Worm (Caenorhabditis elegans): ENCODE results near the gene W02C12.2.

W02C12.2 gene

DNA sequence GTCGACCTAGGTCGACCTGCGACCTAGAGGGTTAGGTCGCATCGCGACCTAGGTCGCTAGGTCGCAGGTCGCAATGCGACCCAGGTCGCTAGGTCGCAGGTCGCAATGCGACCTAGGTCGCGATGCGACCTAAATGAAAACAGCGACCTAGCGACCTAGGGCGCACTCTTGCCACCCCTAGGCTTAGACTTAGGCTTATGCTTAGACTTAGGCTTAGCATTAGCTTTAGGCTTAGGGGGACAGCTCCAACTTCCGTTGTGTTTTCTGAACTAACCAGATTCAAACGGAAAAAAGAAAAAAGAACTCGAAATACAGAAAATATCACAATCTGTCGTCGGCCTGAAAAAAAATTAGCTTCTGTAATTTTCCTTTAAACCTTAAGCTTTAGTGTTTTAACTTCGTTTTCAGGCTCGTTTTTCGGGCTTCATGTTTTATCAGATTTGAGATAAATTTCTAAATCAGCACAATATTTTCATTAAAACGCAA lies 6.6 kb upstream of the W02C12.2 start (continued):
- TF ChIP-seq Y56A3A.18 (GFP tag; IDR thresholded peaks at IDR 0.05) (0 out of 2 replicates have a peak, but pooled peaks have one; percentile 73), mcd-1 (GFP tag; IDR thresholded peaks at IDR 0.05) (peak; percentile 45), egl-18 (GFP tag; IDR thresholded peaks at IDR 0.05) (no peak), akir-1 (GFP tag; optimal IDR thresholded peaks at IDR 0.05) (no peak), hmg-20 (GFP tag; IDR thresholded peaks at IDR 0.05) (no peak), madf-8 (GFP tag; conservative IDR thresholded peaks at IDR 0.05) (no peak), ztf-28 (GFP tag; IDR thresholded peaks at IDR 0.05) (peak; percentile 9; the same call in 1 of the 2 replicates), ceh-40 (GFP tag; IDR thresholded peaks at IDR 0.05) (0 out of 2 replicates have a peak, but pooled peaks have one; percentile 45), bed-2 (GFP tag; IDR thresholded peaks at IDR 0.05) (0 out of 2 replicates have a peak, but pooled peaks have one; percentile 10), C06A6.2 (GFP tag; conservative IDR thresholded peaks at IDR 0.05) (no peak), B0336.3 (GFP tag; IDR thresholded peaks at IDR 0.05) (no peak), F55B11.4 (tag; optimal IDR thresholded peaks at IDR 0.05; ENCODE audit: borderline replicate concordance, insufficient read depth) (no peak), snpc-4 (GFP tag; optimal IDR thresholded peaks at IDR 0.05) (no peak), snpc-4 (tag; optimal IDR thresholded peaks at IDR 0.05) (no peak)

DNA sequence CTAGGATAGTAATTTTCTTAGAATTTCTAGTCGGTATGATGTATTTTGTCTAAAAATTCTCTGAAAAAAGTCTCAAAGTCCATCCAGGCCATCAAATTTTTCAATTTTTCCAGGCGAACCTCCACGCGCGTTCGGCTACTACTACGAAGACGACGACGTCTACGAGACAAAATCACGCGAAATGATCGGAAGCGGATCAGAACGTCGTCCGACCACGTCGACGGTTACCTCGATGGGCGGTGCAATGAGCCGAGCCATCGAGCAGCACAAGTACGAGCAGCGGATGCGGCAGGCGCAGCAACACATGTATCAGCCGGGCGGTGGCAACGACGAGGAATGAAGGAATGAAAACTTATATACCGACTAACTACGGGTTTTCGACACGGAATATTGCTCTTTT lies 5.8 kb upstream of the W02C12.2 start:
- TF ChIP-seq mcd-1 (GFP tag; IDR thresholded peaks at IDR 0.05) (0 out of 2 replicates have a peak, but pooled peaks have one; percentile 7), egl-18 (GFP tag; IDR thresholded peaks at IDR 0.05) (0 out of 2 replicates have a peak, but pooled peaks have one; percentile 6), zfh-2 (GFP tag; conservative IDR thresholded peaks at IDR 0.05) (peak; percentile 62), zim-3 (tag; optimal IDR thresholded peaks at IDR 0.05) (no peak), tbp1 (GFP tag; optimal IDR thresholded peaks at IDR 0.05) (no peak)

DNA sequence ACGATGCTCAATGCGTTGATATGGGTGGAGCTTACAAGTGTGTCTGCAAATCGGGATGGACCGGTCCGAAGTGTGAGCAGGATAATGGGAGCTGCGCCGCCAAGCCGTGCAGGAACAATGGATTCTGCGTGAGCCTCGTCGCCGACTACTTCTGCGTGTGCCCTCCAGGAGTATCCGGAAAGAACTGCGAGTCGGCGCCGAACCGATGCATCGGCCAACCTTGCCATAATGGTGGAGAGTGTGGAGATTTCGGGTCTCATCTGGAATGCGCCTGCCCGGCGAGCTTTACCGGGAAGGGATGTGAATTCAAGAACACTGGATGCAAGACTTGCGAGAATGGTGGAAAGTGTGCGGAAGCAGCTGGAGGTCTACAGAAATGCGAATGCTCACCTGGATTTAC lies 2.1 kb upstream of the W02C12.2 start:
- TF ChIP-seq zfh-2 (GFP tag; conservative IDR thresholded peaks at IDR 0.05) (peak; percentile 75), egrh-3 (GFP tag; IDR thresholded peaks at IDR 0.05) (no peak; the same call in 1 of the 2 replicates)

DNA sequence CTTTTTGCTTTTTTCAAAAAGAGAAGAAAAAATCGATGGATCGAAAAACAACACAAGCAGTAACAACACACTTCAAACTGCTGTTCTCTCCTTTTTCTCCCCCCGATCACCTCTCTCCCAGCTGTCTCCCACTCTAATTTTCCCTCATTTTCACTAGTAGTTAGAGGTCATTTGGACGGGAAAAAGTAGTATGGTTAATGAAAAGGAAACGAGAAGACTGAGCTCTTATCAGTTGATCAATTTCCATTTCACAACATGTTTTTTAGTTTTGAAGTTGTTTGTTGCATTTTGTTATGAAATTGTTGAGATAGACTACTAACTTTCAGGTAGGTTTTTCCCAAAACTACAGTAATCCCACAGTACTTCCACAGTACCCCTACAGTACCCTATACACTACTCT lies 667 bp upstream of the W02C12.2 start:
- no peak for TF ChIP-seq ceh-91 (GFP tag; IDR thresholded peaks at IDR 0.05)
- TF ChIP-seq lsl-1 (GFP tag; optimal IDR thresholded peaks at IDR 0.05), result no peak
- TF ChIP-seq ztf-26 (tag; optimal IDR thresholded peaks at IDR 0.05), result no peak
- TF ChIP-seq cebp-1 (GFP tag; IDR thresholded peaks at IDR 0.05), result peak; percentile 29; the same call in 1 of the 2 replicates
- peak; percentile 54 for TF ChIP-seq cebp-1 (tag; optimal IDR thresholded peaks at IDR 0.05)
- TF ChIP-seq F49E8.2 (tag; optimal IDR thresholded peaks at IDR 0.05; ENCODE audit: insufficient read depth), result no peak
- TF ChIP-seq F23B12.7 (tag; optimal IDR thresholded peaks at IDR 0.05; ENCODE audit: insufficient read depth), result no peak
- TF ChIP-seq sptf-2 (GFP tag; optimal IDR thresholded peaks at IDR 0.05), result no peak
- TF ChIP-seq nhr-80 (tag; optimal IDR thresholded peaks at IDR 0.05), result peak; percentile 12
- TF ChIP-seq ceh-100 (GFP tag; IDR thresholded peaks at IDR 0.05), result no peak
- no peak for TF ChIP-seq die-1 (tag; optimal IDR thresholded peaks at IDR 0.05)
- TF ChIP-seq Y67H2A.10 (GFP tag; conservative IDR thresholded peaks at IDR 0.05), result no peak
- TF ChIP-seq snpc-1.3 (tag; optimal IDR thresholded peaks at IDR 0.05; ENCODE audit: insufficient read depth), result no peak
- no peak for TF ChIP-seq egl-18 (GFP tag; IDR thresholded peaks at IDR 0.05)

DNA sequence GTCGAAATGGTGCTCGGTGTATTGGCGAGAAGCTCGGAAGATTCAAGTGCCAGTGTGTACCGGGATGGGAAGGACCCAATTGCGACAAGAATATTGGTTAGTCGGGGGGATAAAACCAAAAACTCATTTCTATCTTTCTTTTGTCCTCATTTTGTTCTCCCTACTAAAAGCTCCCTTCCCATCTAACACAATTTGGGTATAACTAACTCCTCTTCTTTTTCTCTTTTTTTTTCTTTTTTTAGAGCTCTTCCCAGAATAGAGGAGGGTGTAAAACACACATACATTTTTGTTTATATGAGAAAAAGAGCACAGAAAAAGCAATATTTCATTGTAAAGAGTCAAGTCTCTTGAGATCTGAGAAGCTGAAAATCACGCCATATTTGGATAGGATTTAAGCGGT lies 2.6 kb downstream of the W02C12.2 start:
- TF ChIP-seq lin-54 (GFP tag; optimal IDR thresholded peaks at IDR 0.05) (no peak), nhr-120 (GFP tag; IDR thresholded peaks at IDR 0.05) (no peak), F57A8.1 (GFP tag; optimal IDR thresholded peaks at IDR 0.05) (no peak), lsy-27 (tag; optimal IDR thresholded peaks at IDR 0.05; ENCODE audit: borderline replicate concordance, insufficient read depth) (no peak), Y53F4B.3 (GFP tag; IDR thresholded peaks at IDR 0.05) (no peak), dox-1 (GFP tag; IDR thresholded peaks at IDR 0.05) (no peak), attf-5 (GFP tag; optimal IDR thresholded peaks at IDR 0.05) (no peak), tbx-9 (tag; optimal IDR thresholded peaks at IDR 0.05; ENCODE audit: borderline replicate concordance) (no peak), akir-1 (GFP tag; optimal IDR thresholded peaks at IDR 0.05) (no peak), ztf-18 (tag; optimal IDR thresholded peaks at IDR 0.05) (no peak), F57C9.4 (tag; optimal IDR thresholded peaks at IDR 0.05) (no peak), madf-10 (tag; optimal IDR thresholded peaks at IDR 0.05) (no peak), mes-4 (tag; optimal IDR thresholded peaks at IDR 0.05) (no peak)
